Worm (Caenorhabditis elegans) whole organism, early embryonic: ENCODE results near the gene F46C5.9.

Experiments
- aly-1 ChIP-seq: sonication (generic microtip); optimal IDR thresholded peaks from 2 replicates; lab custom pipeline; 2016; ENCODE audit warnings: missing genetic modification characterization, missing compliant biosample characterization
- flt-1 ChIP-seq: fragments of 200-800 bp; sonication (Bioruptor generic); IDR thresholded peaks from 2 replicates; pipeline ENCODE4 v1.3.6; 2022; ENCODE audit warnings: missing genetic modification characterization, missing compliant biosample characterization
- pes-1 ChIP-seq: fragments of 200-800 bp; sonication (Bioruptor generic); IDR thresholded peaks from 2 replicates; pipeline ENCODE4 v1.3.6; 2022; ENCODE audit warnings: missing genetic modification reagents, missing genetic modification characterization, missing compliant biosample characterization

- TF ChIP-seq flt-1 (no peak), pes-1 (GFP tag; lab: Robert Waterston, UW) (no peak), aly-1 (tag; lab: Kevin White, UChicago) (no peak)
Measured at ce11 chrII:8796391-8796790, 14.1 kb downstream of the F46C5.9 start.
